Fruit fly (Drosophila melanogaster) Kc167 (cell line): ENCODE measurements around the gene CG34250.

Experiments
- Myc ChIP-seq: fragments of >200 bp; optimal IDR thresholded peaks from 2 replicates; lab custom pipeline; 2017; ENCODE audit warnings: missing external identifiers
- Sin3A ChIP-seq: fragments of >200 bp; optimal IDR thresholded peaks from 2 replicates; lab custom pipeline; 2018; ENCODE audit warnings: missing external identifiers
- h ChIP-seq: fragments of >200 bp; optimal IDR thresholded peaks from 3 replicates; lab custom pipeline; 2018; ENCODE audit warnings: missing external identifiers
- insv ChIP-seq: fragments of >200 bp; optimal IDR thresholded peaks from 3 replicates; lab custom pipeline; 2018; ENCODE audit warnings: missing external identifiers
- psq ChIP-seq: fragments of >200 bp; optimal IDR thresholded peaks from 2 replicates; lab custom pipeline; 2017; ENCODE audit warnings: missing external identifiers

- TF ChIP-seq Sin3A (lab: Kevin White, UChicago) (no peak), insv (lab: Kevin White, UChicago) (no peak), psq (lab: Kevin White, UChicago) (no peak), h (lab: Kevin White, UChicago) (no peak), Myc (no peak)
Measured at dm6 chr3L:17495266-17495961, 19.4 kb downstream of the CG34250 start.
